Fruit fly (Drosophila melanogaster): Measurements from ENCODE around the gene Atg8a.

- TF ChIP-seq Snoo (tag; optimal IDR thresholded peaks at IDR 0.05) (no peak), CG12605 (GFP tag; IDR thresholded peaks at IDR 0.05) (no peak), CG8301 (tag; optimal IDR thresholded peaks at IDR 0.05) (no peak), CG13204 (GFP tag; optimal IDR thresholded peaks at IDR 0.05) (no peak), CG14655 (GFP tag; optimal IDR thresholded peaks at IDR 0.05) (no peak)
These were observed 38.8 kb downstream of the Atg8a start for dm6 chrX:10729196-10729835.

All from whole organism, pupa.